Fruit fly (Drosophila melanogaster) whole organism, embryonic: ENCODE data around the gene rdog.
A peak's percentile ranks its signal among the peaks of the same experiment; 100 is the strongest.

Experiments used
- B-H2 ChIP-seq: fragments of 200-800 bp; sonication (Bioruptor generic); optimal IDR thresholded peaks from 2 replicates; lab custom pipeline; 2018; ENCODE audit warnings: missing biosample characterization, mild to moderate bottlenecking, missing genetic modification characterization
- BEAF-32 ChIP-seq: fragments of 200-800 bp; sonication (Bioruptor generic); optimal IDR thresholded peaks from 3 replicates; lab custom pipeline; 2017; ENCODE audit warnings: missing biosample characterization, missing genetic modification characterization, mild to moderate bottlenecking, moderate library complexity, missing genetic modification reagents
- CG10979 ChIP-seq: fragments of 200-800 bp; sonication (Bioruptor generic); optimal IDR thresholded peaks from 2 replicates; lab custom pipeline; 2018; ENCODE audit warnings: missing biosample characterization, mild to moderate bottlenecking, missing genetic modification characterization, moderate library complexity
- CG11504 ChIP-seq: fragments of 200-800 bp; sonication (Bioruptor generic); optimal IDR thresholded peaks from 3 replicates; lab custom pipeline; 2019; ENCODE audit warnings: missing biosample characterization, mild to moderate bottlenecking, missing genetic modification characterization, moderate library complexity
- CG13123 ChIP-seq: fragments of 200-800 bp; sonication (Bioruptor generic); optimal IDR thresholded peaks from 2 replicates; lab custom pipeline; 2016; ENCODE audit warnings: missing biosample characterization, missing genetic modification characterization
- CG14441 ChIP-seq: fragments of 200-800 bp; sonication (Bioruptor generic); IDR thresholded peaks from 2 replicates; pipeline ENCODE4 v1.3.6; 2022; ENCODE audit warnings: missing biosample characterization, missing genetic modification characterization
- CG15514 ChIP-seq: fragments of 200-800 bp; sonication (Bioruptor generic); optimal IDR thresholded peaks from 3 replicates; lab custom pipeline; 2017; ENCODE audit warnings: missing biosample characterization, missing genetic modification characterization, mild to moderate bottlenecking, moderate library complexity, missing genetic modification reagents
- CG17361 ChIP-seq: fragments of 200-800 bp; sonication (Bioruptor generic); IDR thresholded peaks from 3 replicates; pipeline ENCODE4 v1.3.6; 2022; ENCODE audit warnings: missing biosample characterization, missing genetic modification characterization
- CG1792 ChIP-seq: fragments of 200-800 bp; sonication (Bioruptor generic); optimal IDR thresholded peaks from 2 replicates; lab custom pipeline; 2016; ENCODE audit warnings: missing biosample characterization, missing genetic modification characterization
- CG34224 ChIP-seq: fragments of 200-800 bp; sonication (Bioruptor generic); IDR thresholded peaks from 3 replicates; pipeline ENCODE4 v1.3.6; 2022; ENCODE audit warnings: missing biosample characterization, missing genetic modification characterization; ENCODE audit not compliant: partially characterized antibody
- CG4328 ChIP-seq: fragments of 200-800 bp; sonication (Bioruptor generic); optimal IDR thresholded peaks from 3 replicates; lab custom pipeline; 2017; ENCODE audit warnings: missing biosample characterization, missing genetic modification reagents, missing genetic modification characterization
- CG4617 ChIP-seq: fragments of 200-800 bp; sonication (Bioruptor generic); optimal IDR thresholded peaks from 3 replicates; lab custom pipeline; 2016; ENCODE audit warnings: missing biosample characterization, missing genetic modification characterization, borderline replicate concordance
- CG4854 ChIP-seq: fragments of 200-800 bp; sonication (Bioruptor generic); optimal IDR thresholded peaks from 2 replicates; lab custom pipeline; 2016; ENCODE audit warnings: missing biosample characterization, missing genetic modification characterization, inconsistent platforms
- CG5180 ChIP-seq: fragments of 200-800 bp; sonication (Bioruptor generic); optimal IDR thresholded peaks from 3 replicates; lab custom pipeline; 2017; ENCODE audit warnings: missing biosample characterization, missing genetic modification characterization, mild to moderate bottlenecking, moderate library complexity, missing genetic modification reagents
- CG5953 ChIP-seq: fragments of 200-800 bp; sonication (Bioruptor generic); IDR thresholded peaks from 2 replicates; pipeline ENCODE4 v1.3.6; 2022; ENCODE audit warnings: missing biosample characterization, missing genetic modification characterization
- CG7271 ChIP-seq: fragments of 200-800 bp; sonication (Bioruptor generic); optimal IDR thresholded peaks from 2 replicates; lab custom pipeline; 2018; ENCODE audit warnings: missing biosample characterization, mild to moderate bottlenecking, missing genetic modification characterization, moderate library complexity
- CG8765 ChIP-seq: fragments of 200-800 bp; sonication (Bioruptor generic); IDR thresholded peaks from 2 replicates; pipeline ENCODE4 v1.3.6; 2022; ENCODE audit warnings: missing biosample characterization, missing genetic modification characterization
- Dfd ChIP-seq, 2 experiments: fragments of >200 bp; optimal IDR thresholded peaks; 2 replicates each; lab custom pipeline; 2017; ENCODE audit warnings: missing biosample characterization in 2 of 2, missing genetic modification characterization in 2 of 2
- Drgx ChIP-seq: fragments of 200-800 bp; sonication (Bioruptor generic); IDR thresholded peaks from 2 replicates; pipeline ENCODE4 v1.3.6; 2022; ENCODE audit warnings: missing biosample characterization, missing genetic modification characterization
- HHEX ChIP-seq: fragments of 200-800 bp; sonication (Bioruptor generic); optimal IDR thresholded peaks from 3 replicates; lab custom pipeline; 2017; ENCODE audit warnings: missing biosample characterization, mild to moderate bottlenecking, missing genetic modification characterization, missing genetic modification reagents
- HmgD ChIP-seq: fragments of 200-800 bp; sonication (Bioruptor generic); optimal IDR thresholded peaks from 3 replicates; lab custom pipeline; 2016; ENCODE audit warnings: missing biosample characterization, missing genetic modification characterization
- Hmx ChIP-seq: fragments of 200-800 bp; sonication (Bioruptor generic); optimal IDR thresholded peaks from 2 replicates; lab custom pipeline; 2016; ENCODE audit warnings: missing biosample characterization, missing genetic modification characterization
- Hr51 ChIP-seq, 2 experiments: fragments of 200-800 bp; sonication (Bioruptor generic); optimal IDR thresholded peaks; 2 replicates in 1 of 2; 3 replicates in 1 of 2; lab custom pipeline; 2016 to 2018; ENCODE audit warnings: missing biosample characterization in 2 of 2, missing genetic modification characterization in 2 of 2, mild to moderate bottlenecking in 1 of 2, moderate library complexity in 1 of 2
- Nf-YB ChIP-seq: fragments of 200-800 bp; sonication (Bioruptor generic); optimal IDR thresholded peaks from 3 replicates; lab custom pipeline; 2019; ENCODE audit warnings: missing biosample characterization, mild to moderate bottlenecking, missing genetic modification characterization, moderate library complexity
- Ravus ChIP-seq: fragments of 200-800 bp; sonication (Bioruptor generic); IDR thresholded peaks from 2 replicates; pipeline ENCODE4 v1.3.6; 2022; ENCODE audit warnings: missing biosample characterization, missing genetic modification characterization
- Stat92E ChIP-seq, 3 experiments: fragments of >200 bp in 2 of 3; fragments of 200-800 bp in 1 of 3; sonication (Bioruptor generic) in 1 of 3; optimal IDR thresholded peaks; 2 replicates each; lab custom pipeline; 2017 to 2019; ENCODE audit warnings: missing biosample characterization in 3 of 3, missing genetic modification characterization in 3 of 3, mild to moderate bottlenecking in 1 of 3, moderate library complexity in 1 of 3
- ato ChIP-seq: fragments of 200-800 bp; sonication (Bioruptor generic); IDR thresholded peaks from 2 replicates; pipeline ENCODE4 v1.3.6; 2022; ENCODE audit warnings: missing biosample characterization, missing genetic modification characterization; ENCODE audit not compliant: partially characterized antibody
- bigmax ChIP-seq: fragments of 200-800 bp; sonication (Bioruptor generic); optimal IDR thresholded peaks from 2 replicates; lab custom pipeline; 2018; ENCODE audit warnings: missing biosample characterization, mild to moderate bottlenecking, missing genetic modification characterization
- btn ChIP-seq: fragments of 200-800 bp; sonication (Bioruptor generic); optimal IDR thresholded peaks from 2 replicates; lab custom pipeline; 2016; ENCODE audit warnings: missing biosample characterization, missing genetic modification characterization
- chinmo ChIP-seq: fragments of 200-800 bp; sonication (Bioruptor generic); IDR thresholded peaks from 4 replicates; pipeline ENCODE4 v1.3.6; 2022; ENCODE audit warnings: missing biosample characterization, missing genetic modification characterization; ENCODE audit not compliant: partially characterized antibody
- corto ChIP-seq: fragments of 200-800 bp; sonication (Bioruptor generic); optimal IDR thresholded peaks from 2 replicates; lab custom pipeline; 2016; ENCODE audit warnings: missing biosample characterization, mild to moderate bottlenecking, missing genetic modification characterization, moderate library complexity
- crp ChIP-seq, 2 experiments: fragments of 200-800 bp; sonication (Bioruptor generic); optimal IDR thresholded peaks; 2 replicates in 1 of 2; 3 replicates in 1 of 2; lab custom pipeline; 2017; ENCODE audit warnings: missing biosample characterization in 2 of 2, missing genetic modification characterization in 2 of 2, mild to moderate bottlenecking in 1 of 2, moderate library complexity in 1 of 2
- dysf ChIP-seq: fragments of 200-800 bp; sonication (Bioruptor generic); IDR thresholded peaks from 3 replicates; pipeline ENCODE4 v1.3.6; 2022; ENCODE audit warnings: missing biosample characterization, missing genetic modification characterization
- ems ChIP-seq: fragments of 200-800 bp; sonication (Bioruptor generic); optimal IDR thresholded peaks from 3 replicates; lab custom pipeline; 2016; ENCODE audit warnings: missing biosample characterization, missing genetic modification characterization
- en ChIP-seq: fragments of 200-800 bp; sonication (Bioruptor generic); optimal IDR thresholded peaks from 2 replicates; lab custom pipeline; 2016; ENCODE audit warnings: missing biosample characterization, missing genetic modification characterization
- esg ChIP-seq: fragments of 200-800 bp; sonication (Bioruptor generic); conservative IDR thresholded peaks from 2 replicates; pipeline ENCODE4 v1.3.6; 2022; ENCODE audit warnings: missing biosample characterization, missing genetic modification characterization
- fd102C ChIP-seq: fragments of 200-800 bp; sonication (Bioruptor generic); optimal IDR thresholded peaks from 2 replicates; lab custom pipeline; 2018; ENCODE audit warnings: missing biosample characterization, mild to moderate bottlenecking, missing genetic modification characterization, moderate library complexity
- jumu ChIP-seq: fragments of 200-800 bp; sonication (Bioruptor generic); optimal IDR thresholded peaks from 3 replicates; lab custom pipeline; 2016; ENCODE audit warnings: missing biosample characterization, missing genetic modification characterization
- lab ChIP-seq: fragments of 200-800 bp; sonication (Bioruptor generic); optimal IDR thresholded peaks from 3 replicates; lab custom pipeline; 2017; ENCODE audit warnings: missing biosample characterization, missing genetic modification characterization, mild to moderate bottlenecking, moderate library complexity, missing genetic modification reagents
- pho ChIP-seq: fragments of 200-800 bp; sonication (Bioruptor generic); optimal IDR thresholded peaks from 2 replicates; lab custom pipeline; 2016; ENCODE audit warnings: missing biosample characterization, missing genetic modification characterization
- pita ChIP-seq: fragments of 200-800 bp; sonication (Bioruptor generic); optimal IDR thresholded peaks from 2 replicates; lab custom pipeline; 2017; ENCODE audit warnings: missing biosample characterization, mild to moderate bottlenecking, missing genetic modification characterization
- sc ChIP-seq, 3 experiments: fragments of >200 bp in 2 of 3; fragments of 200-800 bp in 1 of 3; sonication (Bioruptor generic) in 1 of 3; optimal IDR thresholded peaks; 2 replicates in 2 of 3; 3 replicates in 1 of 3; lab custom pipeline; 2017; ENCODE audit warnings: mild to moderate bottlenecking in 1 of 3, missing biosample characterization in 1 of 3, missing genetic modification characterization in 1 of 3, missing genetic modification reagents in 1 of 3
- sug ChIP-seq: fragments of 200-800 bp; optimal IDR thresholded peaks from 2 replicates; lab custom pipeline; 2019; ENCODE audit warnings: missing biosample characterization, mild to moderate bottlenecking, missing genetic modification characterization, moderate library complexity
- tna ChIP-seq: fragments of 200-800 bp; sonication (Bioruptor generic); IDR thresholded peaks from 2 replicates; pipeline ENCODE4 v1.3.6; 2022; ENCODE audit warnings: missing biosample characterization, missing genetic modification characterization; ENCODE audit not compliant: partially characterized antibody
- unpg ChIP-seq: fragments of 200-800 bp; sonication (Bioruptor generic); optimal IDR thresholded peaks from 3 replicates; lab custom pipeline; 2018; ENCODE audit warnings: missing biosample characterization, mild to moderate bottlenecking, missing genetic modification characterization, moderate library complexity
- vnd ChIP-seq: fragments of 200-800 bp; sonication (Bioruptor generic); IDR thresholded peaks from 3 replicates; pipeline ENCODE4 v1.3.6; 2022; ENCODE audit warnings: missing biosample characterization, missing genetic modification characterization; ENCODE audit not compliant: partially characterized antibody

The rdog gene

DNA sequence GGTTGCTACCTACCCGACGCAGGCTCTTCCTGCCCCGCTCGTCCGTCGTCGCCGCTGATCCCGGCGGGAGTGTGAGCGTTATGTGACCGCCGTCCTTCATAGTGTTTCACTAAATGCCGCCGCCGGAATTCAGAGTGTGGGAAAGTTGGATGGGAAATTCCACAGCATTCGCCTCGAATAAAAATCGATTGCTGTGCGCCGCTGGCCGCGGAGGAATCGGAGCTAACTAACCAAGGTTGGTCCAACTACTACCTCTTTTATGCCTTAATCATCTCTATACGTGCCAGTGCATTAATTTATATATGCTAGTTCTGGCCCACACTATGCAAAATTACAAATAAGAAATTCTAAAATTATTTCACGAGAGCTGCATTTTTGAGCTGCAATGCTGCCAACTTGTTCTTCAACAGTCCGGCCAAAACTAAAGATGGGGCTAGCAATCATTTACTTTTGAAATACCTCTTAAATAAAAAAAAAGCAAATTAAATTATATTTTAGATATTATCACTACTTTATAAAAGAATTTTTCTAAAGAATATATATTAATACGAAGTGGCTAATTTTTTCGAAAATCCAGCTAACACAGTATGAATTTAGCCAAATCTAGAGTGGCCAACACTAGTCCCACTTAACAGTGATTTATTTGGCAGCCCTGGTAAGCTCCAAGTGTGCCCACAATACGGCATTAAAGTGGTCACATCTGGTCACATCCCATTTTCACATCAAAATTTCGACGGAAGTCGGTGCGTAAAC is 45.3 kb upstream of the rdog start, which contains the start of the genes alpha-Man-Ib and Pdhb (continued):
- TF ChIP-seq sug (tag; lab: Kevin White, UChicago) (peak; percentile 74), en (GFP tag; lab: Kevin White, UChicago) (no peak), Dfd (GFP tag; optimal IDR thresholded peaks at IDR 0.05; lab: Kevin White, UChicago) (no peak), pho (GFP tag; lab: Kevin White, UChicago) (peak; percentile 58), lab (GFP tag; lab: Kevin White, UChicago) (peak; percentile 82), CG11504 (tag; lab: Kevin White, UChicago) (no peak), Stat92E (GFP tag; optimal IDR thresholded peaks at IDR 0.05; lab: Kevin White, UChicago) (peak in 1 of 3 experiments; percentile 11), ato (GFP tag; lab: Robert Waterston, UW) (no peak), CG7271 (tag; lab: Kevin White, UChicago) (peak; percentile 1), Ravus (GFP tag; lab: Robert Waterston, UW) (no peak), CG14441 (GFP tag; lab: Robert Waterston, UW) (peak; percentile 73), corto (GFP tag; lab: Kevin White, UChicago) (no peak), ems (peak; percentile 42), CG4617 (GFP tag; lab: Kevin White, UChicago) (peak; percentile 90), crp (GFP tag; optimal IDR thresholded peaks at IDR 0.05; lab: Kevin White, UChicago) (peak in 1 of 2 experiments; percentile 47), Nf-YB (peak; percentile 52), Hmx (GFP tag; lab: Kevin White, UChicago) (no peak), CG10979 (tag; lab: Kevin White, UChicago) (peak; percentile 67), CG8765 (GFP tag; lab: Robert Waterston, UW) (peak; percentile 71), CG15514 (GFP tag; lab: Kevin White, UChicago) (peak; percentile 83), BEAF-32 (GFP tag; lab: Kevin White, UChicago) (peak; percentile 67), CG17361 (GFP tag; lab: Robert Waterston, UW) (peak; percentile 11), CG5953 (GFP tag; lab: Robert Waterston, UW) (0 out of 2 replicates have a peak, but pooled peaks have one; percentile 5), bigmax (GFP tag; lab: Kevin White, UChicago) (no peak), dysf (peak; percentile 81), B-H2 (GFP tag; lab: Kevin White, UChicago) (peak; percentile 82), CG4854 (GFP tag; lab: Kevin White, UChicago) (no peak), tna (GFP tag; lab: Robert Waterston, UW) (no peak), vnd (no peak), CG13123 (GFP tag; lab: Kevin White, UChicago) (peak; percentile 69), CG4328 (GFP tag; lab: Kevin White, UChicago) (peak; percentile 71), CG1792 (GFP tag; lab: Kevin White, UChicago) (no peak), CG5180 (GFP tag; lab: Kevin White, UChicago) (no peak), unpg (peak; percentile 76), Drgx (GFP tag; lab: Robert Waterston, UW) (peak; percentile 45; the same call in 1 of the 2 replicates), Hr51 (GFP tag; optimal IDR thresholded peaks at IDR 0.05; lab: Kevin White, UChicago) (peak in 1 of 2 experiments; percentile 60), pita (GFP tag; lab: Kevin White, UChicago) (no peak), HmgD (GFP tag; lab: Kevin White, UChicago) (peak; percentile 49), chinmo (0 out of 4 replicates have a peak, but pooled peaks have one; percentile 38), jumu (GFP tag; lab: Kevin White, UChicago) (peak; percentile 6), HHEX (peak; percentile 44), CG34224 (GFP tag; lab: Robert Waterston, UW) (no peak), esg (GFP tag; lab: Robert Waterston, UW) (peak; percentile 79), btn (GFP tag; lab: Kevin White, UChicago) (no peak), sc (optimal IDR thresholded peaks at IDR 0.05; lab: Kevin White, UChicago) (no peak), sc (GFP tag; optimal IDR thresholded peaks at IDR 0.05; lab: Kevin White, UChicago) (peak; percentile 33), fd102C (GFP tag; lab: Kevin White, UChicago) (no peak)
